Fruit fly (Drosophila melanogaster) whole organism, embryonic: ENCODE data around the gene CG12507.

Source experiments
- Atf6 ChIP-seq: fragments of 200-800 bp; sonication (Bioruptor generic); IDR thresholded peaks from 2 replicates; pipeline ENCODE4 v1.3.6; 2022; ENCODE audit warnings: missing biosample characterization, missing genetic modification characterization
- Blimp-1 ChIP-seq: fragments of 200-800 bp; sonication (Bioruptor generic); optimal IDR thresholded peaks from 3 replicates; lab custom pipeline; 2018; ENCODE audit warnings: missing biosample characterization, missing genetic modification characterization, mild to moderate bottlenecking, moderate library complexity, missing genetic modification reagents
- CG13287 ChIP-seq: fragments of 200-800 bp; sonication (Bioruptor generic); IDR thresholded peaks from 2 replicates; pipeline ENCODE4 v1.3.6; 2022; ENCODE audit warnings: missing biosample characterization, missing genetic modification characterization; ENCODE audit not compliant: partially characterized antibody
- CG14667 ChIP-seq: fragments of 200-800 bp; sonication (Bioruptor generic); IDR thresholded peaks from 2 replicates; pipeline ENCODE4 v1.3.6; 2022; ENCODE audit warnings: missing biosample characterization, missing genetic modification characterization
- CG15269 ChIP-seq: fragments of 200-800 bp; sonication (Bioruptor generic); optimal IDR thresholded peaks from 2 replicates; lab custom pipeline; 2018; ENCODE audit warnings: missing biosample characterization, mild to moderate bottlenecking, missing genetic modification characterization, moderate library complexity
- CG16863 ChIP-seq: fragments of 200-800 bp; sonication (Bioruptor generic); optimal IDR thresholded peaks from 3 replicates; lab custom pipeline; 2016; ENCODE audit warnings: missing biosample characterization, missing genetic modification characterization
- CG17186 ChIP-seq: fragments of 200-800 bp; sonication (Bioruptor generic); optimal IDR thresholded peaks from 3 replicates; lab custom pipeline; 2017; ENCODE audit warnings: missing biosample characterization, missing genetic modification reagents, missing genetic modification characterization
- CG17385 ChIP-seq: fragments of 200-800 bp; sonication (Bioruptor generic); optimal IDR thresholded peaks from 3 replicates; lab custom pipeline; 2018; ENCODE audit warnings: missing biosample characterization, mild to moderate bottlenecking, missing genetic modification characterization
- CG1832 ChIP-seq: fragments of 200-800 bp; sonication (Bioruptor generic); optimal IDR thresholded peaks from 2 replicates; lab custom pipeline; 2017; ENCODE audit warnings: missing biosample characterization, mild to moderate bottlenecking, missing genetic modification characterization, inconsistent platforms
- CG18599 ChIP-seq: fragments of 200-800 bp; sonication (Bioruptor generic); optimal IDR thresholded peaks from 3 replicates; lab custom pipeline; 2017; ENCODE audit warnings: missing biosample characterization, missing genetic modification characterization, mild to moderate bottlenecking, moderate library complexity, missing genetic modification reagents
- CG2199 ChIP-seq: fragments of 200-800 bp; sonication (Bioruptor generic); IDR thresholded peaks from 3 replicates; pipeline ENCODE4 v1.3.6; 2022; ENCODE audit warnings: missing biosample characterization, missing genetic modification characterization
- CG33557 ChIP-seq: fragments of 200-800 bp; sonication (Bioruptor generic); optimal IDR thresholded peaks from 2 replicates; lab custom pipeline; 2019; ENCODE audit warnings: missing biosample characterization, mild to moderate bottlenecking, missing genetic modification characterization, moderate library complexity
- CG43689 ChIP-seq: fragments of 200-800 bp; sonication (Bioruptor generic); IDR thresholded peaks from 2 replicates; pipeline ENCODE4 v1.3.6; 2022; ENCODE audit warnings: missing biosample characterization, missing genetic modification characterization
- CG6791 ChIP-seq: fragments of 200-800 bp; sonication (Bioruptor generic); IDR thresholded peaks from 3 replicates; pipeline ENCODE4 v1.3.6; 2022; ENCODE audit warnings: missing biosample characterization, missing genetic modification characterization; ENCODE audit not compliant: partially characterized antibody
- CG7745 ChIP-seq: fragments of 200-800 bp; sonication (Bioruptor generic); optimal IDR thresholded peaks from 2 replicates; lab custom pipeline; 2018; ENCODE audit warnings: missing biosample characterization, mild to moderate bottlenecking, missing genetic modification characterization, moderate library complexity
- CG7987 ChIP-seq: fragments of 200-800 bp; sonication (Bioruptor generic); optimal IDR thresholded peaks from 2 replicates; lab custom pipeline; 2018; ENCODE audit warnings: missing biosample characterization, mild to moderate bottlenecking, missing genetic modification characterization, moderate library complexity
- Deaf1 ChIP-seq: fragments of 200-800 bp; optimal IDR thresholded peaks from 3 replicates; lab custom pipeline; 2019; ENCODE audit warnings: missing biosample characterization, mild to moderate bottlenecking, missing genetic modification characterization, moderate library complexity
- Dfd ChIP-seq, 2 experiments: fragments of >200 bp; optimal IDR thresholded peaks; 2 replicates each; lab custom pipeline; 2017; ENCODE audit warnings: missing biosample characterization in 2 of 2, missing genetic modification characterization in 2 of 2
- Doc3 ChIP-seq: fragments of 200-800 bp; sonication (Bioruptor generic); IDR thresholded peaks from 3 replicates; pipeline ENCODE4 v1.3.6; 2022; ENCODE audit warnings: missing biosample characterization, missing genetic modification characterization; ENCODE audit not compliant: partially characterized antibody
- Dref ChIP-seq: fragments of 200-800 bp; sonication (Bioruptor generic); IDR thresholded peaks from 2 replicates; pipeline ENCODE4 v1.3.6; 2022; ENCODE audit warnings: missing biosample characterization, missing genetic modification characterization
- Hey ChIP-seq: fragments of 200-800 bp; sonication (Bioruptor generic); optimal IDR thresholded peaks from 3 replicates; lab custom pipeline; 2018; ENCODE audit warnings: missing biosample characterization, mild to moderate bottlenecking, missing genetic modification characterization
- Hmx ChIP-seq: fragments of 200-800 bp; sonication (Bioruptor generic); optimal IDR thresholded peaks from 2 replicates; lab custom pipeline; 2016; ENCODE audit warnings: missing biosample characterization, missing genetic modification characterization
- Hr3 ChIP-seq: fragments of 200-800 bp; sonication (Bioruptor generic); optimal IDR thresholded peaks from 3 replicates; lab custom pipeline; 2016; ENCODE audit warnings: missing biosample characterization, missing genetic modification characterization
- Hr51 ChIP-seq, 2 experiments: fragments of 200-800 bp; sonication (Bioruptor generic); optimal IDR thresholded peaks; 2 replicates in 1 of 2; 3 replicates in 1 of 2; lab custom pipeline; 2016 to 2018; ENCODE audit warnings: missing biosample characterization in 2 of 2, missing genetic modification characterization in 2 of 2, mild to moderate bottlenecking in 1 of 2, moderate library complexity in 1 of 2
- Lhr ChIP-seq: fragments of 200-800 bp; sonication (Bioruptor generic); optimal IDR thresholded peaks from 3 replicates; lab custom pipeline; 2017; ENCODE audit warnings: mild to moderate bottlenecking, missing biosample characterization, missing genetic modification reagents, missing genetic modification characterization
- Mes4 ChIP-seq: fragments of 200-800 bp; sonication (Bioruptor generic); optimal IDR thresholded peaks from 2 replicates; lab custom pipeline; 2016; ENCODE audit warnings: missing biosample characterization, missing genetic modification characterization
- Rfx ChIP-seq: fragments of 200-800 bp; sonication (Bioruptor generic); IDR thresholded peaks from 2 replicates; pipeline ENCODE4 v1.3.6; 2022; ENCODE audit warnings: missing biosample characterization, missing genetic modification characterization
- Six4 ChIP-seq: fragments of 200-800 bp; sonication (Bioruptor generic); optimal IDR thresholded peaks from 2 replicates; lab custom pipeline; 2016; ENCODE audit warnings: missing biosample characterization, missing genetic modification characterization
- Spps ChIP-seq: fragments of 200-800 bp; sonication (Bioruptor generic); optimal IDR thresholded peaks from 2 replicates; lab custom pipeline; 2018; ENCODE audit warnings: missing biosample characterization, mild to moderate bottlenecking, missing genetic modification characterization
- Sry-β ChIP-seq: fragments of 200-800 bp; sonication (Bioruptor generic); optimal IDR thresholded peaks from 2 replicates; lab custom pipeline; 2018; ENCODE audit warnings: missing biosample characterization, mild to moderate bottlenecking, missing genetic modification characterization, moderate library complexity
- chn ChIP-seq: fragments of 200-800 bp; sonication (Bioruptor generic); optimal IDR thresholded peaks from 2 replicates; lab custom pipeline; 2016; ENCODE audit warnings: missing biosample characterization, missing genetic modification characterization
- crp ChIP-seq, 2 experiments: fragments of 200-800 bp; sonication (Bioruptor generic); optimal IDR thresholded peaks; 2 replicates in 1 of 2; 3 replicates in 1 of 2; lab custom pipeline; 2017; ENCODE audit warnings: missing biosample characterization in 2 of 2, missing genetic modification characterization in 2 of 2, mild to moderate bottlenecking in 1 of 2, moderate library complexity in 1 of 2
- dimm ChIP-seq: fragments of 200-800 bp; sonication (Bioruptor generic); IDR thresholded peaks from 2 replicates; pipeline ENCODE4 v1.3.6; 2022; ENCODE audit warnings: missing biosample characterization, missing genetic modification characterization
- fd96Cb ChIP-seq: fragments of 200-800 bp; sonication (Bioruptor generic); optimal IDR thresholded peaks from 2 replicates; lab custom pipeline; 2018; ENCODE audit warnings: missing biosample characterization, mild to moderate bottlenecking, missing genetic modification characterization, moderate library complexity
- fru ChIP-seq: fragments of >200 bp; optimal IDR thresholded peaks from 2 replicates; lab custom pipeline; 2017
- gsb ChIP-seq: fragments of 200-800 bp; sonication (Bioruptor generic); IDR thresholded peaks from 2 replicates; pipeline ENCODE4 v1.3.6; 2022; ENCODE audit warnings: missing biosample characterization, missing genetic modification characterization
- her ChIP-seq: fragments of 200-800 bp; sonication (Bioruptor generic); optimal IDR thresholded peaks from 2 replicates; lab custom pipeline; 2016; ENCODE audit warnings: missing biosample characterization, missing genetic modification characterization
- lbe ChIP-seq: fragments of 200-800 bp; sonication (Bioruptor generic); optimal IDR thresholded peaks from 2 replicates; lab custom pipeline; 2016; ENCODE audit warnings: missing biosample characterization, mild to moderate bottlenecking, missing genetic modification characterization
- lmd ChIP-seq: fragments of 200-800 bp; sonication (Bioruptor generic); IDR thresholded peaks from 2 replicates; pipeline ENCODE4 v1.3.6; 2022; ENCODE audit warnings: missing biosample characterization, missing genetic modification characterization
- lola ChIP-seq, 3 experiments: fragments of >200 bp in 2 of 3; fragments of 200-800 bp in 1 of 3; sonication (Bioruptor generic) in 1 of 3; optimal IDR thresholded peaks; 2 replicates each; lab custom pipeline; 2017 to 2019; ENCODE audit warnings: missing biosample characterization in 3 of 3, missing genetic modification characterization in 3 of 3, mild to moderate bottlenecking in 1 of 3, moderate library complexity in 1 of 3
- mld ChIP-seq: fragments of 200-800 bp; sonication (Bioruptor generic); IDR thresholded peaks from 3 replicates; pipeline ENCODE4 v1.3.6; 2022; ENCODE audit warnings: missing biosample characterization, missing genetic modification characterization; ENCODE audit not compliant: partially characterized antibody
- phol ChIP-seq: fragments of 200-800 bp; sonication (Bioruptor generic); optimal IDR thresholded peaks from 3 replicates; lab custom pipeline; 2018; ENCODE audit warnings: missing biosample characterization, mild to moderate bottlenecking, missing genetic modification characterization, moderate library complexity
- prd ChIP-seq, 3 experiments: fragments of >200 bp in 2 of 3; fragments of 200-800 bp in 1 of 3; sonication (Bioruptor generic) in 1 of 3; optimal IDR thresholded peaks in 2 of 3; IDR thresholded peaks in 1 of 3; 2 replicates in 2 of 3; 3 replicates in 1 of 3; pipeline versions ENCODE4 v1.3.6 to Lab custom; 2017 to 2022; ENCODE audit warnings: missing biosample characterization in 1 of 3, missing genetic modification characterization in 1 of 3
- slou ChIP-seq: fragments of 200-800 bp; sonication (Bioruptor generic); optimal IDR thresholded peaks from 3 replicates; lab custom pipeline; 2016; ENCODE audit warnings: missing biosample characterization, missing genetic modification characterization
- so ChIP-seq: fragments of 200-800 bp; sonication (Bioruptor generic); IDR thresholded peaks from 3 replicates; pipeline ENCODE4 v1.3.6; 2022; ENCODE audit warnings: missing biosample characterization, missing genetic modification characterization
- ssp ChIP-seq: fragments of 200-800 bp; sonication (Bioruptor generic); IDR thresholded peaks from 2 replicates; pipeline ENCODE4 v1.3.6; 2022; ENCODE audit warnings: missing biosample characterization, missing genetic modification characterization
- sug ChIP-seq: fragments of 200-800 bp; optimal IDR thresholded peaks from 2 replicates; lab custom pipeline; 2019; ENCODE audit warnings: missing biosample characterization, mild to moderate bottlenecking, missing genetic modification characterization, moderate library complexity
- tna ChIP-seq: fragments of 200-800 bp; sonication (Bioruptor generic); IDR thresholded peaks from 2 replicates; pipeline ENCODE4 v1.3.6; 2022; ENCODE audit warnings: missing biosample characterization, missing genetic modification characterization; ENCODE audit not compliant: partially characterized antibody
- vvl ChIP-seq: fragments of 200-800 bp; sonication (Bioruptor generic); IDR thresholded peaks from 2 replicates; pipeline ENCODE4 v1.3.6; 2022; ENCODE audit warnings: missing biosample characterization, missing genetic modification characterization

CG12507 gene

dm6 chrX:16286083-16286666, 19.8 kb upstream of the CG12507 start, which contains the start of gene UQCR-14 (continued):
- no peak for TF ChIP-seq lmd (GFP tag; lab: Robert Waterston, UW)
- TF ChIP-seq Spps (tag; lab: Kevin White, UChicago) = no peak
- peak; percentile 66 for TF ChIP-seq Lhr
- TF ChIP-seq fru (lab: Kevin White, UChicago) = no peak
- TF ChIP-seq Atf6 (GFP tag; lab: Robert Waterston, UW) = no peak
- no peak for TF ChIP-seq Hey (tag; lab: Kevin White, UChicago)
- no peak for TF ChIP-seq fd96Cb (tag; lab: Kevin White, UChicago)
- TF ChIP-seq CG17385 (GFP tag; lab: Kevin White, UChicago) = no peak
- TF ChIP-seq sug = peak; percentile 47
- TF ChIP-seq CG7987 (GFP tag; lab: Kevin White, UChicago) = peak; percentile 3
- no peak for TF ChIP-seq chn (GFP tag; lab: Kevin White, UChicago)
- TF ChIP-seq mld (GFP tag; lab: Robert Waterston, UW) = peak; percentile 94
- no peak for TF ChIP-seq dimm (GFP tag; lab: Robert Waterston, UW)
- TF ChIP-seq so (GFP tag; lab: Robert Waterston, UW) = no peak
- peak; percentile 21; the same call in 1 of the 3 replicates for TF ChIP-seq CG2199 (GFP tag; lab: Robert Waterston, UW)
- TF ChIP-seq Dfd (GFP tag; optimal IDR thresholded peaks at IDR 0.05; lab: Kevin White, UChicago) = no peak
- TF ChIP-seq CG33557 (GFP tag; lab: Kevin White, UChicago) = no peak
- TF ChIP-seq CG1832 (GFP tag; lab: Kevin White, UChicago) = no peak
- TF ChIP-seq lbe = peak; percentile 37
- no peak for TF ChIP-seq lola (GFP tag; optimal IDR thresholded peaks at IDR 0.05; lab: Kevin White, UChicago)
- TF ChIP-seq slou = peak; percentile 5
- peak in 1 of 2 experiments; percentile 16 for TF ChIP-seq crp (GFP tag; optimal IDR thresholded peaks at IDR 0.05; lab: Kevin White, UChicago)
- peak; percentile 99 for TF ChIP-seq CG6791 (GFP tag; lab: Robert Waterston, UW)
- peak; percentile 18 for TF ChIP-seq CG18599
- peak; percentile 61 for TF ChIP-seq Rfx (GFP tag; lab: Robert Waterston, UW)
- no peak for TF ChIP-seq Hmx (GFP tag; lab: Kevin White, UChicago)
- peak; percentile 62 for TF ChIP-seq CG17186 (GFP tag; lab: Kevin White, UChicago)
- TF ChIP-seq prd (optimal IDR thresholded peaks at IDR 0.05; lab: Kevin White, UChicago) = no peak
- TF ChIP-seq prd (GFP tag; IDR thresholded peaks at IDR 0.05; lab: Robert Waterston, UW) = no peak
- TF ChIP-seq her = no peak
- TF ChIP-seq phol (tag; lab: Kevin White, UChicago) = peak; percentile 39
- TF ChIP-seq CG13287 (GFP tag; lab: Robert Waterston, UW) = peak; percentile 98
- TF ChIP-seq Hr51 (GFP tag; optimal IDR thresholded peaks at IDR 0.05; lab: Kevin White, UChicago) = no peak
- TF ChIP-seq tna (GFP tag; lab: Robert Waterston, UW) = peak; percentile 97
- peak; percentile 99 for TF ChIP-seq Dref (GFP tag; lab: Robert Waterston, UW)
- no peak for TF ChIP-seq Deaf1
- peak; percentile 44 for TF ChIP-seq ssp
- no peak for TF ChIP-seq CG43689 (GFP tag; lab: Robert Waterston, UW)
- TF ChIP-seq CG7745 (tag; lab: Kevin White, UChicago) = no peak
- TF ChIP-seq gsb (GFP tag; lab: Robert Waterston, UW) = no peak
- TF ChIP-seq Doc3 (GFP tag; lab: Robert Waterston, UW) = peak; percentile 89
- no peak for TF ChIP-seq Hr3 (GFP tag; lab: Kevin White, UChicago)
- no peak for TF ChIP-seq Mes4 (GFP tag; lab: Kevin White, UChicago)
- TF ChIP-seq Sry-β (GFP tag; lab: Kevin White, UChicago) = no peak
- no peak for TF ChIP-seq Blimp-1 (GFP tag; lab: Kevin White, UChicago)
- peak; percentile 39 for TF ChIP-seq vvl
- TF ChIP-seq CG15269 (tag; lab: Kevin White, UChicago) = peak; percentile 10
- no peak for TF ChIP-seq Six4 (GFP tag; lab: Kevin White, UChicago)
- TF ChIP-seq CG14667 (GFP tag; lab: Robert Waterston, UW) = no peak
- TF ChIP-seq CG16863 (GFP tag; lab: Kevin White, UChicago) = no peak
